Fruit fly (Drosophila melanogaster) whole organism, embryonic: ENCODE measurements around the gene CG33703.
A peak's percentile ranks its signal among the peaks of the same experiment; 100 is the strongest.

Source experiments
- CG12219 ChIP-seq: fragments of 200-800 bp; sonication (Bioruptor generic); optimal IDR thresholded peaks from 3 replicates; lab custom pipeline; 2018; ENCODE audit warnings: missing biosample characterization, mild to moderate bottlenecking, missing genetic modification characterization
- CG13287 ChIP-seq: fragments of 200-800 bp; sonication (Bioruptor generic); IDR thresholded peaks from 2 replicates; pipeline ENCODE4 v1.3.6; 2022; ENCODE audit warnings: missing biosample characterization, missing genetic modification characterization; ENCODE audit not compliant: partially characterized antibody
- CG14965 ChIP-seq: fragments of 200-800 bp; sonication (Bioruptor generic); optimal IDR thresholded peaks from 2 replicates; lab custom pipeline; 2016; ENCODE audit warnings: missing biosample characterization, missing genetic modification characterization, borderline replicate concordance
- CG2678 ChIP-seq: fragments of 200-800 bp; sonication (Bioruptor generic); optimal IDR thresholded peaks from 3 replicates; lab custom pipeline; 2019; ENCODE audit warnings: missing biosample characterization, mild to moderate bottlenecking, missing genetic modification characterization, moderate library complexity
- CG2712 ChIP-seq: fragments of 200-800 bp; optimal IDR thresholded peaks from 3 replicates; lab custom pipeline; 2019; ENCODE audit warnings: missing biosample characterization, mild to moderate bottlenecking, missing genetic modification characterization, moderate library complexity
- CG3163 ChIP-seq: fragments of 200-800 bp; sonication (Bioruptor generic); optimal IDR thresholded peaks from 3 replicates; lab custom pipeline; 2016; ENCODE audit warnings: missing biosample characterization, missing genetic modification characterization
- CG34376 ChIP-seq: fragments of 200-800 bp; sonication (Bioruptor generic); optimal IDR thresholded peaks from 2 replicates; lab custom pipeline; 2018; ENCODE audit warnings: missing biosample characterization, mild to moderate bottlenecking, missing genetic modification characterization
- CG4424 ChIP-seq: fragments of 200-800 bp; sonication (Bioruptor generic); optimal IDR thresholded peaks from 3 replicates; lab custom pipeline; 2016; ENCODE audit warnings: missing biosample characterization, missing genetic modification characterization
- CG6689 ChIP-seq: fragments of 200-800 bp; sonication (Bioruptor generic); IDR thresholded peaks from 2 replicates; pipeline ENCODE4 v1.3.6; 2022; ENCODE audit warnings: missing biosample characterization, missing genetic modification characterization
- CHES-1-like ChIP-seq: fragments of 200-800 bp; sonication (Bioruptor generic); optimal IDR thresholded peaks from 2 replicates; lab custom pipeline; 2016; ENCODE audit warnings: missing biosample characterization, missing genetic modification characterization
- Dad ChIP-seq: fragments of 200-800 bp; sonication (Bioruptor generic); optimal IDR thresholded peaks from 3 replicates; lab custom pipeline; 2016; ENCODE audit warnings: missing biosample characterization, missing genetic modification characterization
- Doc2 ChIP-seq: fragments of 200-800 bp; sonication (Bioruptor generic); IDR thresholded peaks from 2 replicates; pipeline ENCODE4 v1.3.6; 2022; ENCODE audit warnings: missing biosample characterization, missing genetic modification characterization
- Fer1 ChIP-seq: fragments of 200-800 bp; sonication (Bioruptor generic); optimal IDR thresholded peaks from 2 replicates; lab custom pipeline; 2017; ENCODE audit warnings: missing biosample characterization, mild to moderate bottlenecking, missing genetic modification characterization
- HHEX ChIP-seq: fragments of 200-800 bp; sonication (Bioruptor generic); optimal IDR thresholded peaks from 3 replicates; lab custom pipeline; 2017; ENCODE audit warnings: missing biosample characterization, mild to moderate bottlenecking, missing genetic modification characterization, missing genetic modification reagents
- HLHmδ ChIP-seq: fragments of 200-800 bp; sonication (Bioruptor generic); optimal IDR thresholded peaks from 2 replicates; lab custom pipeline; 2018; ENCODE audit warnings: missing biosample characterization, mild to moderate bottlenecking, missing genetic modification characterization, moderate library complexity
- Lim3 ChIP-seq: fragments of 200-800 bp; sonication (Bioruptor generic); IDR thresholded peaks from 2 replicates; pipeline ENCODE4 v1.3.6; 2022; ENCODE audit warnings: missing biosample characterization, missing genetic modification characterization
- Med ChIP-seq: fragments of 200-800 bp; sonication (Bioruptor generic); peaks from one replicate; lab custom pipeline; 2016; ENCODE audit warnings: missing biosample characterization, missing genetic modification characterization, mild to moderate bottlenecking, inconsistent platforms, moderate library complexity
- Meics ChIP-seq: fragments of 200-800 bp; sonication (Bioruptor generic); optimal IDR thresholded peaks from 2 replicates; lab custom pipeline; 2017; ENCODE audit warnings: missing biosample characterization, mild to moderate bottlenecking, missing genetic modification characterization
- Pdp1 ChIP-seq, 2 experiments: fragments of 200-800 bp; sonication (Bioruptor generic); optimal IDR thresholded peaks; 3 replicates each; lab custom pipeline; 2016; ENCODE audit warnings: missing biosample characterization in 2 of 2, missing genetic modification characterization in 2 of 2, mild to moderate bottlenecking in 1 of 2, moderate library complexity in 1 of 2
- Rfx ChIP-seq: fragments of 200-800 bp; sonication (Bioruptor generic); IDR thresholded peaks from 2 replicates; pipeline ENCODE4 v1.3.6; 2022; ENCODE audit warnings: missing biosample characterization, missing genetic modification characterization
- Sox102F ChIP-seq: fragments of 200-800 bp; sonication (Bioruptor generic); optimal IDR thresholded peaks from 2 replicates; lab custom pipeline; 2018; ENCODE audit warnings: missing biosample characterization, mild to moderate bottlenecking, missing genetic modification characterization, moderate library complexity
- Trl ChIP-seq, 3 experiments: fragments of >200 bp in 2 of 3; fragments of 200-800 bp in 1 of 3; sonication (Bioruptor generic) in 1 of 3; optimal IDR thresholded peaks; 2 replicates in 1 of 3; 3 replicates in 2 of 3; lab custom pipeline; 2016 to 2017; ENCODE audit warnings: missing biosample characterization in 1 of 3, missing genetic modification characterization in 1 of 3
- bcd ChIP-seq: fragments of 200-800 bp; sonication (Bioruptor generic); optimal IDR thresholded peaks from 2 replicates; lab custom pipeline; 2017; ENCODE audit warnings: missing biosample characterization, mild to moderate bottlenecking, missing genetic modification characterization
- chinmo ChIP-seq: fragments of 200-800 bp; sonication (Bioruptor generic); IDR thresholded peaks from 4 replicates; pipeline ENCODE4 v1.3.6; 2022; ENCODE audit warnings: missing biosample characterization, missing genetic modification characterization; ENCODE audit not compliant: partially characterized antibody
- exex ChIP-seq: fragments of 200-800 bp; sonication (Bioruptor generic); optimal IDR thresholded peaks from 4 replicates; lab custom pipeline; 2018; ENCODE audit warnings: missing biosample characterization, mild to moderate bottlenecking, missing genetic modification characterization, moderate library complexity
- fd96Cb ChIP-seq: fragments of 200-800 bp; sonication (Bioruptor generic); optimal IDR thresholded peaks from 2 replicates; lab custom pipeline; 2018; ENCODE audit warnings: missing biosample characterization, mild to moderate bottlenecking, missing genetic modification characterization, moderate library complexity
- kah ChIP-seq: fragments of 200-800 bp; sonication (Bioruptor generic); optimal IDR thresholded peaks from 2 replicates; lab custom pipeline; 2018; ENCODE audit warnings: missing biosample characterization, mild to moderate bottlenecking, missing genetic modification characterization
- mirr ChIP-seq: fragments of 200-800 bp; sonication (Bioruptor generic); optimal IDR thresholded peaks from 3 replicates; lab custom pipeline; 2018; ENCODE audit warnings: missing biosample characterization, mild to moderate bottlenecking, missing genetic modification characterization
- nau ChIP-seq: fragments of 200-800 bp; sonication (Bioruptor generic); optimal IDR thresholded peaks from 3 replicates; lab custom pipeline; 2017; ENCODE audit warnings: missing biosample characterization, mild to moderate bottlenecking, missing genetic modification characterization, missing genetic modification reagents
- nerfin-1 ChIP-seq: fragments of 200-800 bp; sonication (Bioruptor generic); optimal IDR thresholded peaks from 3 replicates; lab custom pipeline; 2019; ENCODE audit warnings: missing biosample characterization, mild to moderate bottlenecking, missing genetic modification characterization, moderate library complexity
- nmo ChIP-seq: fragments of 200-800 bp; sonication (Bioruptor generic); optimal IDR thresholded peaks from 2 replicates; lab custom pipeline; 2018; ENCODE audit warnings: missing biosample characterization, mild to moderate bottlenecking, missing genetic modification characterization, moderate library complexity
- onecut ChIP-seq: fragments of 200-800 bp; sonication (Bioruptor generic); IDR thresholded peaks from 2 replicates; pipeline ENCODE4 v1.3.6; 2022; ENCODE audit warnings: missing biosample characterization, missing genetic modification characterization
- scrt ChIP-seq: fragments of 200-800 bp; sonication (Bioruptor generic); optimal IDR thresholded peaks from 2 replicates; lab custom pipeline; 2018; ENCODE audit warnings: missing biosample characterization, mild to moderate bottlenecking, missing genetic modification characterization, moderate library complexity
- sens ChIP-seq: fragments of 200-800 bp; sonication (Bioruptor generic); peaks from one replicate; lab custom pipeline; 2016; ENCODE audit warnings: missing biosample characterization, missing genetic modification characterization
- sqz ChIP-seq: fragments of 200-800 bp; sonication (Bioruptor generic); optimal IDR thresholded peaks from 3 replicates; lab custom pipeline; 2018; ENCODE audit warnings: missing biosample characterization, mild to moderate bottlenecking, missing genetic modification characterization
- tup ChIP-seq: fragments of 200-800 bp; sonication (Bioruptor generic); optimal IDR thresholded peaks from 2 replicates; lab custom pipeline; 2016; ENCODE audit warnings: missing biosample characterization, mild to moderate bottlenecking, missing genetic modification characterization, moderate library complexity
- unpg ChIP-seq: fragments of 200-800 bp; sonication (Bioruptor generic); optimal IDR thresholded peaks from 3 replicates; lab custom pipeline; 2018; ENCODE audit warnings: missing biosample characterization, mild to moderate bottlenecking, missing genetic modification characterization, moderate library complexity
- vvl ChIP-seq: fragments of 200-800 bp; sonication (Bioruptor generic); IDR thresholded peaks from 2 replicates; pipeline ENCODE4 v1.3.6; 2022; ENCODE audit warnings: missing biosample characterization, missing genetic modification characterization
- wek ChIP-seq: fragments of 200-800 bp; sonication (Bioruptor generic); optimal IDR thresholded peaks from 3 replicates; lab custom pipeline; 2018; ENCODE audit warnings: missing biosample characterization, mild to moderate bottlenecking, missing genetic modification characterization, moderate library complexity
- zfh1 ChIP-seq: fragments of 200-800 bp; sonication (Bioruptor generic); IDR thresholded peaks from 3 replicates; pipeline ENCODE4 v1.3.6; 2022; ENCODE audit warnings: missing biosample characterization, missing genetic modification characterization

CG33703 gene

dm6 chr3L:9503552-9504317, 8.7 kb downstream of the CG33703 start (continued):
- peak; percentile 7; the same call in 1 of the 2 replicates for TF ChIP-seq vvl (GFP tag; lab: Robert Waterston, UW)
- no peak for TF ChIP-seq CHES-1-like (GFP tag; lab: Kevin White, UChicago)
- no peak for TF ChIP-seq Dad (GFP tag; lab: Kevin White, UChicago)
- TF ChIP-seq CG2678 (tag; lab: Kevin White, UChicago), result peak; percentile 37
- no peak for TF ChIP-seq CG6689
- TF ChIP-seq CG12219 (GFP tag; lab: Kevin White, UChicago), result no peak
- TF ChIP-seq Med, result peak; percentile 70
- peak; percentile 70 for TF ChIP-seq sens
- peak; percentile 14 for TF ChIP-seq CG2712 (tag; lab: Kevin White, UChicago)
- peak; percentile 34 for TF ChIP-seq Meics (GFP tag; lab: Kevin White, UChicago)
- no peak for TF ChIP-seq Doc2 (GFP tag; lab: Robert Waterston, UW)
- peak; percentile 52; the same call in 1 of the 2 replicates for TF ChIP-seq onecut (GFP tag; lab: Robert Waterston, UW)
- TF ChIP-seq CG4424 (GFP tag; lab: Kevin White, UChicago), result peak; percentile 16
- 0 out of 3 replicates have a peak, but pooled peaks have one; percentile 16 for TF ChIP-seq zfh1 (GFP tag; lab: Robert Waterston, UW)
- peak; percentile 17 for TF ChIP-seq Sox102F
- TF ChIP-seq CG34376 (GFP tag; lab: Kevin White, UChicago), result no peak
- TF ChIP-seq Rfx, result 0 out of 2 replicates have a peak, but pooled peaks have one; percentile 31
- peak; percentile 1 for TF ChIP-seq Fer1 (GFP tag; lab: Kevin White, UChicago)
- peak; percentile 8 for TF ChIP-seq bcd (GFP tag; lab: Kevin White, UChicago)
- peak; percentile 1 for TF ChIP-seq fd96Cb (tag; lab: Kevin White, UChicago)
- TF ChIP-seq, all 482 proteins: peak for 46

- TF ChIP-seq nmo (GFP tag; lab: Kevin White, UChicago) (no peak), mirr (peak; percentile 6), chinmo (GFP tag; lab: Robert Waterston, UW) (0 out of 4 replicates have a peak, but pooled peaks have one; percentile 15), Pdp1 (GFP tag; optimal IDR thresholded peaks at IDR 0.05; lab: Kevin White, UChicago) (peak in 1 of 2 experiments; percentile 80), exex (peak; percentile 14)
- TF ChIP-seq, all 482 proteins: peak for 4
Measured at dm6 chr3L:9502856-9503255, 9.6 kb downstream of the CG33703 start.

- TF ChIP-seq Med (peak; percentile 73), tup (no peak), nau (GFP tag; lab: Kevin White, UChicago) (peak; percentile 28), CG14965 (GFP tag; lab: Kevin White, UChicago) (no peak), sens (peak; percentile 72), HLHmδ (GFP tag; lab: Kevin White, UChicago) (no peak)
Measured at dm6 chr3L:9502294-9502693, 10.2 kb downstream of the CG33703 start.

- TF ChIP-seq nerfin-1, result peak; percentile 68
- peak; percentile 60 for TF ChIP-seq scrt (GFP tag; lab: Kevin White, UChicago)
- TF ChIP-seq Trl (optimal IDR thresholded peaks at IDR 0.05; lab: Kevin White, UChicago), result peak in 1 of 2 experiments; percentile 22
- no peak for TF ChIP-seq Trl (GFP tag; optimal IDR thresholded peaks at IDR 0.05; lab: Kevin White, UChicago)
- peak; percentile 18 for TF ChIP-seq sens
- TF ChIP-seq HHEX (GFP tag; lab: Kevin White, UChicago), result no peak
- TF ChIP-seq CG3163, result peak; percentile 74
- TF ChIP-seq unpg (GFP tag; lab: Kevin White, UChicago), result no peak
- no peak for TF ChIP-seq Lim3 (GFP tag; lab: Robert Waterston, UW)
- peak; percentile 62 for TF ChIP-seq kah (GFP tag; lab: Kevin White, UChicago)
- TF ChIP-seq sqz (GFP tag; lab: Kevin White, UChicago), result peak; percentile 59
- no peak for TF ChIP-seq CG13287 (GFP tag; lab: Robert Waterston, UW)
- TF ChIP-seq wek (GFP tag; lab: Kevin White, UChicago), result no peak
- TF ChIP-seq, all 482 proteins: peak for 7
Measured at dm6 chr3L:9501298-9501697, 11.2 kb downstream of the CG33703 start.
